Worm (Caenorhabditis elegans): ENCODE results near the gene C06C6.7.

Gene C06C6.7

DNA sequence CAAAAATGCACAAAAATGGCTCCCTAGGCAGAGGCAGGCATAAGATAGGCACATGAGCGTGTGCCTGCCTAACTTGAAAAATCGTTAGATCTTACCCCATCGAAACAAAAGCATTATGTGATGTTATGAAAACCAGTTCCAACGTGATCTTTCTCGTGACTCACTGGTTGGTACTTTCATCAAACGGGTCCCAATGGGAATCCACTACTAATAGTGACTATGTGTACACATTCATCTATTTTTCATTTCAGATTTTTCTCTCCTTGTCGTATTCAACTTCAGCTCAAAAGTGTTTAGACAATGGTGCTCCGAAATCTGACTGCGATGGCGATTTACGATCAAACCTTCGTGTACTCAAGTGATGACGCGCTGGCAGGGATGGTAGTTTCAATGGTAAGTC, 25.7 kb downstream of the C06C6.7 start, which contains the start of gene srx-43:
TSS of gene srx-43 (plus strand) at position 301 of the 400 bp plus-strand sequence.
- TF ChIP-seq ceh-63 (GFP tag; optimal IDR thresholded peaks at IDR 0.05) (no peak), dpl-1 (GFP tag; optimal IDR thresholded peaks at IDR 0.05) (no peak), xbp-1 (tag; optimal IDR thresholded peaks at IDR 0.05) (no peak), nhr-12 (tag; optimal IDR thresholded peaks at IDR 0.05) (no peak), nhr-77 (tag; optimal IDR thresholded peaks at IDR 0.05) (no peak), C04F5.9 (tag; optimal IDR thresholded peaks at IDR 0.05) (no peak), unc-86 (tag; optimal IDR thresholded peaks at IDR 0.05) (no peak), lsy-2 (tag; optimal IDR thresholded peaks at IDR 0.05) (no peak), mef-2 (tag; optimal IDR thresholded peaks at IDR 0.05) (no peak), alr-1 (tag; optimal IDR thresholded peaks at IDR 0.05; ENCODE audit: borderline replicate concordance) (no peak)

DNA sequence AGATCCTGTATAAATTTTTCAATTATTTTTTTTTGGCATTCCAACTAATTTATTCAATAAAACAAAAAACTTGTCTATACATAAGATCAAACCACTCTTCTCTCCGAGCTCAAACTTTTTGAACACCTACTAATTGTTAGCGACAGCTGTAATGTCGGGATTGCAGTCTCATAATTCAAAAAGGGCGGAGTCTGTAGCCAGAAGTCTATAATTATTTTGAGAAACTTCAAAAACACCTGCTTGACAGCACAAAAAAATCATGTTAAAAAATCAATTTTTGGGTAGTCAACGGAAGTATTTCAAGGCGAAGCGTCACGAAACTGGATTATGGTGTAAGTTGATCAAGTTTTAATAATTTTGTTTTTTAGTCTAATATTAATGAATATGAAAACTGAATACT, 28.1 kb downstream of the C06C6.7 start, which contains the start of gene srx-44:
TSS of gene srx-44 (plus strand) at position 301 of the 400 bp plus-strand sequence.
- TF ChIP-seq fkh-10 (GFP tag; optimal IDR thresholded peaks at IDR 0.05): no peak
- no peak for TF ChIP-seq ceh-90 (tag; optimal IDR thresholded peaks at IDR 0.05)
- TF ChIP-seq egl-27 (tag; optimal IDR thresholded peaks at IDR 0.05): no peak
- TF ChIP-seq lin-35 (GFP tag; optimal IDR thresholded peaks at IDR 0.05): no peak
- TF ChIP-seq mdl-1 (tag; optimal IDR thresholded peaks at IDR 0.05): no peak
- TF ChIP-seq jun-1 (tag; optimal IDR thresholded peaks at IDR 0.05): no peak
- no peak for TF ChIP-seq blmp-1 (tag; optimal IDR thresholded peaks at IDR 0.05)
- TF ChIP-seq vab-15 (tag; optimal IDR thresholded peaks at IDR 0.05): no peak
- no peak for TF ChIP-seq mef-2 (tag; optimal IDR thresholded peaks at IDR 0.05)
- TF ChIP-seq elt-3 (tag; optimal IDR thresholded peaks at IDR 0.05): no peak
- no peak for TF ChIP-seq unc-62 (GFP tag; optimal IDR thresholded peaks at IDR 0.05)
- TF ChIP-seq nhr-12 (tag; optimal IDR thresholded peaks at IDR 0.05): no peak
- no peak for TF ChIP-seq swsn-7 (tag; optimal IDR thresholded peaks at IDR 0.05)
- no peak for TF ChIP-seq mep-1 (tag; optimal IDR thresholded peaks at IDR 0.05)
- no peak for TF ChIP-seq fkh-4 (tag; optimal IDR thresholded peaks at IDR 0.05; ENCODE audit: borderline replicate concordance)
- TF ChIP-seq aha-1 (tag; optimal IDR thresholded peaks at IDR 0.05): no peak
- TF ChIP-seq C04F5.9 (tag; optimal IDR thresholded peaks at IDR 0.05): no peak
- TF ChIP-seq lin-13 (GFP tag; optimal IDR thresholded peaks at IDR 0.05): no peak
- TF ChIP-seq nhr-11 (tag; optimal IDR thresholded peaks at IDR 0.05): no peak
- no peak for TF ChIP-seq lin-15B (tag; optimal IDR thresholded peaks at IDR 0.05)

DNA sequence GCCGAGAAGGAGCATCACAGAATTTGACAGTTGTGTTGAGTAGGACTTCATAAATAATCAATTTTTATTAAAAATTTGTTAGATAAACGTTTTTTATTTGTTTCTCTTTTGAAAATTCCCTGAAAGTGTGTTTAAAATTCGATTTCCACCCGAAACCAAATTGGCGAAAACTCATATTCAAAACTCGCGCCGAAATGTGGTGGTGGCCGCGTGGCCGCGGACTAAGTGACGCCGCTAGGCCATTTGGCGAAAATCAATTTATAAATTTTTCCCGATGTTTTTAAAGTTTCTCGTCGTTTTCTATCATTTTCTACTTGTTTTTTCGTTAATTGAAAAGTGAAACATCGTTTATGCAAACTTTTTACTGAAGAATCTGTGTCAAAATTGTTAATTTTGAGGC, 30.6 kb downstream of the C06C6.7 start:
- TF ChIP-seq lin-13 (GFP tag; optimal IDR thresholded peaks at IDR 0.05) (no peak), ces-1 (GFP tag; optimal IDR thresholded peaks at IDR 0.05) (no peak), efl-3 (GFP tag; optimal IDR thresholded peaks at IDR 0.05) (no peak), pax-3 (tag; optimal IDR thresholded peaks at IDR 0.05) (peak; percentile 40), fkh-10 (GFP tag; optimal IDR thresholded peaks at IDR 0.05) (no peak), fos-1 (tag; optimal IDR thresholded peaks at IDR 0.05) (no peak), vab-15 (tag; optimal IDR thresholded peaks at IDR 0.05) (no peak), snpc-4 (tag; optimal IDR thresholded peaks at IDR 0.05) (peak; percentile 68), egl-13 (tag; optimal IDR thresholded peaks at IDR 0.05) (no peak), lin-39 (tag; optimal IDR thresholded peaks at IDR 0.05) (no peak), ceh-82 (tag; optimal IDR thresholded peaks at IDR 0.05) (peak; percentile 15 to 52 (median 36)), dsc-1 (tag; optimal IDR thresholded peaks at IDR 0.05) (peak; percentile 52), tbx-2 (tag; optimal IDR thresholded peaks at IDR 0.05) (no peak), nhr-71 (tag; optimal IDR thresholded peaks at IDR 0.05) (peak; percentile 73), pag-3 (tag; optimal IDR thresholded peaks at IDR 0.05; ENCODE audit: borderline replicate concordance, insufficient read depth) (no peak), dpl-1 (GFP tag; optimal IDR thresholded peaks at IDR 0.05) (peak; percentile 82 to 91 (median 88)), nhr-237 (tag; optimal IDR thresholded peaks at IDR 0.05) (no peak), nhr-76 (tag; optimal IDR thresholded peaks at IDR 0.05) (no peak), zip-4 (GFP tag; optimal IDR thresholded peaks at IDR 0.05) (no peak), aha-1 (tag; optimal IDR thresholded peaks at IDR 0.05) (no peak), ceh-88 (GFP tag; IDR thresholded peaks at IDR 0.05) (no peak), sox-4 (tag; optimal IDR thresholded peaks at IDR 0.05) (peak; percentile 51), fkh-4 (tag; optimal IDR thresholded peaks at IDR 0.05; ENCODE audit: borderline replicate concordance) (peak; percentile 60), unc-62 (GFP tag; optimal IDR thresholded peaks at IDR 0.05) (no peak), Y116A8C.19 (tag; optimal IDR thresholded peaks at IDR 0.05; ENCODE audit: borderline replicate concordance) (peak; percentile 30), ztf-4 (tag; optimal IDR thresholded peaks at IDR 0.05) (no peak), unc-98 (GFP tag; IDR thresholded peaks at IDR 0.05) (peak; percentile 66), lin-14 (GFP tag; optimal IDR thresholded peaks at IDR 0.05) (no peak), grh-1 (GFP tag; IDR thresholded peaks at IDR 0.05) (no peak), nhr-77 (tag; optimal IDR thresholded peaks at IDR 0.05) (no peak)
